Worm (Caenorhabditis elegans) whole organism, L4 larva: ENCODE results near the gene srt-28.

Source experiments
- aly-2 ChIP-seq: sonication (generic microtip); optimal IDR thresholded peaks from 2 replicates; lab custom pipeline; 2018; ENCODE audit warnings: missing biosample characterization, missing genetic modification characterization
- ama-1 ChIP-seq: fragments of 150-350 bp; optimal IDR thresholded peaks from 2 replicates; lab custom pipeline; 2014; ENCODE audit warnings: inconsistent platforms, mixed read lengths
- mdl-1 ChIP-seq, 2 experiments: fragments of 150-350 bp in 1 of 2; sonication (generic microtip) in 1 of 2; optimal IDR thresholded peaks; 2 replicates each; lab custom pipeline; 2014 to 2017; ENCODE audit warnings: missing biosample characterization in 2 of 2, missing genetic modification characterization in 2 of 2
- mep-1 ChIP-seq: fragments of 150-350 bp; sonication (generic microtip); optimal IDR thresholded peaks from 3 replicates; lab custom pipeline; 2014; ENCODE audit warnings: missing biosample characterization, missing genetic modification characterization
- spr-3 ChIP-seq: fragments of 200-800 bp; sonication (Bioruptor generic); optimal IDR thresholded peaks from 2 replicates; lab custom pipeline; 2018; ENCODE audit warnings: mild to moderate bottlenecking, missing genetic modification characterization, missing compliant biosample characterization

ce11 chrV:2675692-2676091 lies 37.7 kb downstream of the srt-28 start:
- TF ChIP-seq aly-2 (tag; lab: Kevin White, UChicago) (no peak), spr-3 (GFP tag; lab: Kevin White, UChicago) (no peak), ama-1 (lab: Kevin White, UChicago) (no peak), mep-1 (no peak), mdl-1 (tag; optimal IDR thresholded peaks at IDR 0.05; lab: Kevin White, UChicago) (no peak)
